Fruit fly (Drosophila melanogaster) whole organism, adult: ENCODE results near the gene CrebB.

Source experiments
- CG11617 ChIP-seq: fragments of 200-800 bp; sonication (Bioruptor generic); optimal IDR thresholded peaks from 2 replicates; lab custom pipeline; 2017; ENCODE audit warnings: mild to moderate bottlenecking, missing biosample characterization, missing genetic modification reagents, missing genetic modification characterization
- CG12768 ChIP-seq: fragments of 200-800 bp; sonication (Bioruptor generic); optimal IDR thresholded peaks from 2 replicates; lab custom pipeline; 2017; ENCODE audit warnings: missing biosample characterization, missing genetic modification characterization, mild to moderate bottlenecking, moderate library complexity, missing genetic modification reagents
- CG14711 ChIP-seq: fragments of 200-800 bp; sonication (Bioruptor generic); optimal IDR thresholded peaks from 2 replicates; lab custom pipeline; 2018; ENCODE audit warnings: missing biosample characterization, mild to moderate bottlenecking, missing genetic modification characterization, moderate library complexity
- CG1620 ChIP-seq: fragments of 200-800 bp; sonication (Bioruptor generic); optimal IDR thresholded peaks from 2 replicates; lab custom pipeline; 2016; ENCODE audit warnings: missing biosample characterization, missing genetic modification characterization
- CG33017 ChIP-seq: fragments of 200-800 bp; sonication (Bioruptor generic); optimal IDR thresholded peaks from 2 replicates; lab custom pipeline; 2018; ENCODE audit warnings: missing biosample characterization, mild to moderate bottlenecking, missing genetic modification characterization, moderate library complexity
- CG5204 ChIP-seq: fragments of 200-800 bp; sonication (Bioruptor generic); optimal IDR thresholded peaks from 2 replicates; lab custom pipeline; 2016; ENCODE audit warnings: missing biosample characterization, missing genetic modification characterization
- CG7045 ChIP-seq: fragments of 200-800 bp; sonication (Bioruptor generic); optimal IDR thresholded peaks from 2 replicates; lab custom pipeline; 2017; ENCODE audit warnings: missing biosample characterization, mild to moderate bottlenecking, missing genetic modification characterization
- CG7101 ChIP-seq: fragments of 200-800 bp; sonication (Bioruptor generic); optimal IDR thresholded peaks from 2 replicates; lab custom pipeline; 2018; ENCODE audit warnings: missing biosample characterization, mild to moderate bottlenecking, missing genetic modification characterization, moderate library complexity
- Clk ChIP-seq: fragments of 200-800 bp; sonication (Bioruptor generic); optimal IDR thresholded peaks from 2 replicates; lab custom pipeline; 2017; ENCODE audit warnings: missing biosample characterization, missing genetic modification characterization
- Crg-1 ChIP-seq: fragments of 200-800 bp; sonication (Bioruptor generic); optimal IDR thresholded peaks from 2 replicates; lab custom pipeline; 2016; ENCODE audit warnings: missing biosample characterization, missing genetic modification characterization
- Hr96 ChIP-seq: fragments of 200-800 bp; sonication (Bioruptor generic); optimal IDR thresholded peaks from 2 replicates; lab custom pipeline; 2016; ENCODE audit warnings: missing biosample characterization, missing genetic modification characterization
- Mnt ChIP-seq: fragments of 200-800 bp; sonication (Bioruptor generic); optimal IDR thresholded peaks from 2 replicates; lab custom pipeline; 2016; ENCODE audit warnings: missing biosample characterization, mild to moderate bottlenecking, missing genetic modification characterization
- bab1 ChIP-seq: fragments of 200-800 bp; sonication (Bioruptor generic); optimal IDR thresholded peaks from 3 replicates; lab custom pipeline; 2019; ENCODE audit warnings: missing biosample characterization, mild to moderate bottlenecking, missing genetic modification characterization, moderate library complexity
- cic ChIP-seq: fragments of 200-800 bp; sonication (Bioruptor generic); optimal IDR thresholded peaks from 2 replicates; lab custom pipeline; 2017; ENCODE audit warnings: missing biosample characterization, mild to moderate bottlenecking, missing genetic modification characterization, moderate library complexity
- cnc ChIP-seq, 2 experiments: fragments of >200 bp; optimal IDR thresholded peaks; 2 replicates each; lab custom pipeline; 2017
- kay ChIP-seq: fragments of 200-800 bp; sonication (Bioruptor generic); peaks from one replicate; lab custom pipeline; 2016; ENCODE audit warnings: missing biosample characterization, missing genetic modification characterization, borderline replicate concordance
- ovo ChIP-seq: fragments of 200-800 bp; sonication (Bioruptor generic); optimal IDR thresholded peaks from 2 replicates; lab custom pipeline; 2016; ENCODE audit warnings: missing biosample characterization, missing genetic modification characterization
- pad ChIP-seq: fragments of 200-800 bp; sonication (Bioruptor generic); optimal IDR thresholded peaks from 3 replicates; lab custom pipeline; 2017; ENCODE audit warnings: missing biosample characterization, missing genetic modification characterization, mild to moderate bottlenecking, moderate library complexity, missing genetic modification reagents
- tj ChIP-seq: fragments of 200-800 bp; sonication (Bioruptor generic); optimal IDR thresholded peaks from 3 replicates; lab custom pipeline; 2017; ENCODE audit warnings: missing biosample characterization, mild to moderate bottlenecking, missing genetic modification characterization, moderate library complexity
- toe ChIP-seq: fragments of 200-800 bp; sonication (Bioruptor generic); optimal IDR thresholded peaks from 2 replicates; lab custom pipeline; 2016; ENCODE audit warnings: missing biosample characterization, missing genetic modification characterization

The CrebB gene

DNA sequence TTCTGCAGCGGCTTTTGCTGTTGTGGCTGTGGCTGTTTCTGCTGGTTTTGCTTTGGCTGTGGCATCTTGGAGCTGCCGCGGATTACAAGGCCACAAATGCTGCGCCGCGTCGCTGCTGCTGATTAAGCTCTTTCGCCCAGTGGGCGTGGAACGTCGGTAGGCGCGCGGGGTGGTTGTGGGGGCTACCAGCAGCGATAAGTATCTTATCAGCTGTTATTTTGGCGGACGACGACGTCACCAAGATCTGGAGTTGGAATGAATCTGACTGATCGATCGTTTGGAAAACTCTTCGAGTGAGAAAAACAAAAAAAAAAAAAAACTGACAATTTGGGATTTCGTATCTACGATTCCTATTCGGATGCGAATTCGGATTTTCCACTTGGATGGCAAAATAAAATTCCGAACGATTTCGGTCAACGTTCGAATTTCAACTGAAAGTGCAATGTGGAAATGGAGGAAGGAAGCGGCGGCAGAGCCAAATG is 38.0 kb downstream of the CrebB start:
- no peak for TF ChIP-seq CG12768
- TF ChIP-seq CG11617 (GFP tag; lab: Kevin White, UChicago) = no peak
- TF ChIP-seq Mnt (GFP tag; lab: Kevin White, UChicago) = peak; percentile 12
- peak; percentile 77 for TF ChIP-seq tj

DNA sequence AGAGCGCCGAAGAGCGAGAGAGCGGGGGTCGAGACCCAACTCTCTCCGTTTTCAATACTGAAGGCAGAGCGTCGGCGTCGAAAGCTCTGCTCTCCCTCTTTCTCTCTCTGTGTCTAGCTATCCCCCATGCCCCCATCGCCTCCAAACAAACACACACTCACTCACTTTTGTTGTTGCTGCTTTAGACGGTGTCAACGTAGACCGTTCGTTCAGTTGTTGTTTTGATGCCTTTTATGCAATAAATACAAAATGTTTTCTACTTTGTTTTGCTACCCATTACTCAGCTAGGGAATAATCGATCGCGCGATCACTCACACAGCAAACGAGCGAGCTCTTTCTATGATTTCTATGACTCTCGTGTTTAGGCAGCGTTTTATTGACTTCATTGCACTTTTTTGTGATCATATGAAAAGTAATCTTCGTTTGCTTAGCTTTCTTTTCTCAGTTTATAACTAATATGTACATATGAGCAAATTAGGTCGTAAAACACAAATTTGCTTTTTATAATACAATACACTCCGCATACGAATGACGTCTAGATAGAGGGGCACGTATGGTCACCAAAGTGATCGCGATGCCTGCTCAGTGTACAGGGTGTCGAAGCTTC is 38.6 kb downstream of the CrebB start:
- peak; percentile 8 for TF ChIP-seq CG7101 (tag; lab: Kevin White, UChicago)
- peak; percentile 52 for TF ChIP-seq Hr96 (GFP tag; lab: Kevin White, UChicago)
- peak; percentile 46 for TF ChIP-seq tj
- TF ChIP-seq bab1 (GFP tag; lab: Kevin White, UChicago) = peak; percentile 13
- TF ChIP-seq CG14711 (tag; lab: Kevin White, UChicago) = no peak
- TF ChIP-seq CG33017 (tag; lab: Kevin White, UChicago) = no peak
- no peak for TF ChIP-seq Clk (GFP tag; lab: Kevin White, UChicago)
- no peak for TF ChIP-seq cnc (optimal IDR thresholded peaks at IDR 0.05; lab: Kevin White, UChicago)
- TF ChIP-seq cic (GFP tag; lab: Kevin White, UChicago) = peak; percentile 55
- TF ChIP-seq toe (GFP tag; lab: Kevin White, UChicago) = no peak
- TF ChIP-seq ovo (GFP tag; lab: Kevin White, UChicago) = peak; percentile 12
- TF ChIP-seq CG1620 = no peak
- TF ChIP-seq Mnt (GFP tag; lab: Kevin White, UChicago) = no peak
- no peak for TF ChIP-seq Crg-1 (GFP tag; lab: Kevin White, UChicago)
- peak; percentile 91 for TF ChIP-seq kay (GFP tag; lab: Kevin White, UChicago)
- TF ChIP-seq CG5204 = peak; percentile 54
- TF ChIP-seq pad (GFP tag; lab: Kevin White, UChicago) = peak; percentile 28
- no peak for TF ChIP-seq CG7045 (GFP tag; lab: Kevin White, UChicago)
- TF ChIP-seq CG12768 = no peak
- peak; percentile 51 for TF ChIP-seq CG11617 (GFP tag; lab: Kevin White, UChicago)

DNA sequence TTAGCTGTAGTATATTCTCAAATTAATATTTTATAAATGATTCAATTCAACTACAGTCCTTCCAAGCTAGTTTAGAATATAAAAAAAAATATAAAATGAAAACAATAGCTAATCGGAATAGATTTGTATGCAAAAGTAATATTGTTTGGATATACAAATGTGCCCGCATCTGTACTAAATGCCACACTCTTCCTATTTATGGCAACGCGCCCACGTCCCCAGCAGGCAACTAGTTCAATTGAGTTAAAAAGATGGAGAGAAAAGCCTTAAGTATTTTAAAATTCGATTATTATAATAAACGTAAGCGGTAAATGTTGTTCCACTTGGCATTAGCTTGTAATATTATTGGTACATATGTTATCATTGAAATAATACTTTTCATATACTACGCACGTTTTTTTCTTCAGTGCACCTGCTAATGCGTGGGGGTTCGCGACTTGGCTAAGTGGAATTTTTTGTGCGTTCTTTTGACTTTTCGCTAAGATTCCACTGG is 39.5 kb downstream of the CrebB start:
- TF ChIP-seq Clk (GFP tag; lab: Kevin White, UChicago) (no peak), CG14711 (tag; lab: Kevin White, UChicago) (peak; percentile 57), pad (GFP tag; lab: Kevin White, UChicago) (no peak), CG7045 (GFP tag; lab: Kevin White, UChicago) (peak; percentile 31), bab1 (GFP tag; lab: Kevin White, UChicago) (no peak), Mnt (GFP tag; lab: Kevin White, UChicago) (no peak), CG33017 (tag; lab: Kevin White, UChicago) (peak; percentile 46), toe (GFP tag; lab: Kevin White, UChicago) (peak; percentile 28), CG11617 (GFP tag; lab: Kevin White, UChicago) (peak; percentile 7), CG1620 (no peak), CG7101 (tag; lab: Kevin White, UChicago) (peak; percentile 17), cic (GFP tag; lab: Kevin White, UChicago) (no peak), CG5204 (no peak), Crg-1 (GFP tag; lab: Kevin White, UChicago) (no peak), tj (no peak), kay (GFP tag; lab: Kevin White, UChicago) (no peak), Hr96 (GFP tag; lab: Kevin White, UChicago) (peak; percentile 32), ovo (GFP tag; lab: Kevin White, UChicago) (no peak)

DNA sequence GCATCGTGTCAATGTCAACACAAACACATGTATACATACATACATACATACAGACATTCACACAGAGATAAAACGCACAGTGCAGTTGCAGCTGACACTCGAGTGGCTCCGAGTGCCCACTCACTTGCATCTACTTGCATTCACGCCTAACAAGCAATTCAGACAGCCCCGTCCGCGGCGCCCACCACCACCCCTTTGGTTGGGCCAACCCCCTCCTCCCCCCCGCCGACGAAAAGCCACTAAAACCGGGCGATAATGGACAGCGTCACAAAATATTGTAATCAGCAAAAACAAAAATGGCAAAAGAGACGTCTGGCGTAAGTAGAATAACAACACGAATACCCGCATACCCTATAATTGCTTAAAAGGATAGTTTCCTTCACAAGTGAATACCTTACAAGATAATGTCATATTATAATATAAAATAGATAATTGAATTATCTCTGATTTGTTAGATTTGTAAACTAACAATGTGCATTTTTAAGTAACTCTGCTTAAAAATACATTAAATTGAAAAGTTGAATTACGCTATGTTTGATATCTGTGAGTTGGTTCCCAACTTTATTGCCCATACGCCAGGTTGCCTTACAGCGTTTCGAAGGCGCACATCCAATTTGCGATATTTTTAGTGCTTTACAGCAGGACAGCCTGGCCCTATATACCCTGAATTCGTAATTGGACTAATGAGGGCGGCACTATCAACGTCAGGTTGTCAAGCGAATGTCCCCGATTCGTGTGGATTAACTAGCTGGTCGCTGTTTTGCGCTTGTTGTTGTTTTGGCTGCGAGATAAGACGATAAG is 40.6 kb downstream of the CrebB start:
- TF ChIP-seq CG33017 (tag; lab: Kevin White, UChicago) (no peak), toe (GFP tag; lab: Kevin White, UChicago) (no peak), pad (GFP tag; lab: Kevin White, UChicago) (peak; percentile 20), Mnt (GFP tag; lab: Kevin White, UChicago) (peak; percentile 7), CG1620 (no peak), CG12768 (peak; percentile 19), CG7045 (GFP tag; lab: Kevin White, UChicago) (peak; percentile 26), CG11617 (GFP tag; lab: Kevin White, UChicago) (peak; percentile 54), CG14711 (tag; lab: Kevin White, UChicago) (peak; percentile 10), CG5204 (no peak), Crg-1 (GFP tag; lab: Kevin White, UChicago) (no peak), Hr96 (GFP tag; lab: Kevin White, UChicago) (no peak), cic (GFP tag; lab: Kevin White, UChicago) (peak; percentile 70), ovo (GFP tag; lab: Kevin White, UChicago) (no peak), cnc (optimal IDR thresholded peaks at IDR 0.05; lab: Kevin White, UChicago) (no peak), tj (peak; percentile 99), Clk (GFP tag; lab: Kevin White, UChicago) (no peak), kay (GFP tag; lab: Kevin White, UChicago) (peak; percentile 53), CG7101 (tag; lab: Kevin White, UChicago) (no peak), bab1 (GFP tag; lab: Kevin White, UChicago) (peak; percentile 15)

DNA sequence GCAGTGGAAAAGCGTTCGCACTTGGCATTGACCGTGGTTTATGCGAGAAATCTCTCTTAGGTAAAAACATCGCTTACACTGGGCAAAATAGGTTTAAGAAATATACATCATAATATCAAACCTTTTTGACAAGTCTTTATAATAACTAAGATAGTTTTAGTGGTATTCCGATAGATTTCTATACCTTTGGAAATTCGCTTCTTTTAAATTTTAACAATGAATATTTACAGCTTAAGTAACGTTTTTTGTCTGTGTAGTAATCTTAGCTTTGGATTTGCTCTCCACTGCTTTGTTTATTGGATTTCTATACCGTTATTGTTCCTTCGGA is 41.2 kb downstream of the CrebB start:
- TF ChIP-seq bab1 (GFP tag; lab: Kevin White, UChicago) (peak; percentile 25), CG33017 (tag; lab: Kevin White, UChicago) (peak; percentile 35), CG14711 (tag; lab: Kevin White, UChicago) (peak; percentile 76), pad (GFP tag; lab: Kevin White, UChicago) (peak; percentile 19), CG7101 (tag; lab: Kevin White, UChicago) (peak; percentile 59), ovo (GFP tag; lab: Kevin White, UChicago) (no peak), Crg-1 (GFP tag; lab: Kevin White, UChicago) (no peak), Hr96 (GFP tag; lab: Kevin White, UChicago) (peak; percentile 30), CG1620 (no peak), CG11617 (GFP tag; lab: Kevin White, UChicago) (no peak)
